Fruit fly (Drosophila melanogaster) whole organism, embryonic: Measurements from ENCODE around the gene Zasp66.

Experiments used
- Ada2b ChIP-seq: fragments of 200-800 bp; sonication (Bioruptor generic); IDR thresholded peaks from 2 replicates; pipeline ENCODE4 v1.3.6; 2022; ENCODE audit warnings: missing biosample characterization, missing genetic modification characterization
- Bdp1 ChIP-seq: fragments of 200-800 bp; sonication (Bioruptor generic); optimal IDR thresholded peaks from 3 replicates; lab custom pipeline; 2016; ENCODE audit warnings: missing biosample characterization, missing genetic modification characterization
- CG10366 ChIP-seq: fragments of 200-800 bp; sonication (Bioruptor generic); IDR thresholded peaks from 2 replicates; pipeline ENCODE4 v1.3.6; 2022; ENCODE audit warnings: missing biosample characterization, missing genetic modification characterization
- CG11085 ChIP-seq: fragments of 200-800 bp; sonication (Bioruptor generic); IDR thresholded peaks from 2 replicates; pipeline ENCODE4 v1.3.6; 2022; ENCODE audit warnings: missing biosample characterization, missing genetic modification characterization
- CG11247 ChIP-seq: fragments of 200-800 bp; sonication (Bioruptor generic); IDR thresholded peaks from 2 replicates; pipeline ENCODE4 v1.3.6; 2022; ENCODE audit warnings: missing biosample characterization, missing genetic modification characterization
- CG11456 ChIP-seq: fragments of 200-800 bp; sonication (Bioruptor generic); IDR thresholded peaks from 3 replicates; pipeline ENCODE4 v1.3.6; 2022; ENCODE audit warnings: missing biosample characterization, missing genetic modification characterization
- CG13296 ChIP-seq: fragments of 200-800 bp; sonication (Bioruptor generic); optimal IDR thresholded peaks from 3 replicates; lab custom pipeline; 2018; ENCODE audit warnings: missing biosample characterization, mild to moderate bottlenecking, missing genetic modification characterization
- CG15601 ChIP-seq: fragments of 200-800 bp; sonication (Bioruptor generic); optimal IDR thresholded peaks from 3 replicates; lab custom pipeline; 2019; ENCODE audit warnings: missing biosample characterization, mild to moderate bottlenecking, missing genetic modification characterization, moderate library complexity
- CG16779 ChIP-seq: fragments of 200-800 bp; sonication (Bioruptor generic); IDR thresholded peaks from 2 replicates; pipeline ENCODE4 v1.3.6; 2022; ENCODE audit warnings: missing biosample characterization, missing genetic modification characterization
- CG18476 ChIP-seq: fragments of 200-800 bp; sonication (Bioruptor generic); optimal IDR thresholded peaks from 2 replicates; lab custom pipeline; 2016; ENCODE audit warnings: missing biosample characterization, mild to moderate bottlenecking, missing genetic modification characterization
- CG2875 ChIP-seq: fragments of 200-800 bp; sonication (Bioruptor generic); optimal IDR thresholded peaks from 2 replicates; lab custom pipeline; 2017; ENCODE audit warnings: missing biosample characterization, mild to moderate bottlenecking, missing genetic modification characterization, missing genetic modification reagents
- CG30403 ChIP-seq: fragments of 200-800 bp; sonication (Bioruptor generic); optimal IDR thresholded peaks from 3 replicates; lab custom pipeline; 2016; ENCODE audit warnings: missing biosample characterization, missing genetic modification characterization
- CG32767 ChIP-seq: fragments of 200-800 bp; sonication (Bioruptor generic); IDR thresholded peaks from 2 replicates; pipeline ENCODE4 v1.3.6; 2022; ENCODE audit warnings: missing biosample characterization, missing genetic modification characterization
- CG3838 ChIP-seq: fragments of 200-800 bp; sonication (Bioruptor generic); optimal IDR thresholded peaks from 3 replicates; lab custom pipeline; 2016; ENCODE audit warnings: missing biosample characterization, missing genetic modification characterization
- CG4404 ChIP-seq: fragments of 200-800 bp; sonication (Bioruptor generic); IDR thresholded peaks from 2 replicates; pipeline ENCODE4 v1.3.6; 2022; ENCODE audit warnings: missing biosample characterization, missing genetic modification characterization
- CG5180 ChIP-seq: fragments of 200-800 bp; sonication (Bioruptor generic); optimal IDR thresholded peaks from 3 replicates; lab custom pipeline; 2017; ENCODE audit warnings: missing biosample characterization, missing genetic modification characterization, mild to moderate bottlenecking, moderate library complexity, missing genetic modification reagents
- CG5245 ChIP-seq: fragments of 200-800 bp; sonication (Bioruptor generic); optimal IDR thresholded peaks from 3 replicates; lab custom pipeline; 2016; ENCODE audit warnings: missing biosample characterization, missing genetic modification characterization
- CG8089 ChIP-seq: fragments of 200-800 bp; sonication (Bioruptor generic); optimal IDR thresholded peaks from 3 replicates; lab custom pipeline; 2016; ENCODE audit warnings: missing biosample characterization, missing genetic modification characterization
- CG9932 ChIP-seq: fragments of 200-800 bp; sonication (Bioruptor generic); IDR thresholded peaks from 2 replicates; pipeline ENCODE4 v1.3.6; 2022; ENCODE audit warnings: missing biosample characterization, missing genetic modification characterization
- Chrac-16 ChIP-seq: fragments of 200-800 bp; sonication (Bioruptor generic); optimal IDR thresholded peaks from 3 replicates; lab custom pipeline; 2016; ENCODE audit warnings: missing biosample characterization, missing genetic modification characterization
- Dll ChIP-seq: fragments of 200-800 bp; sonication (Bioruptor generic); IDR thresholded peaks from 4 replicates; pipeline ENCODE4 v1.3.6; 2022; ENCODE audit warnings: missing biosample characterization, missing genetic modification characterization; ENCODE audit not compliant: partially characterized antibody
- E2f1 ChIP-seq: fragments of 200-800 bp; sonication (Bioruptor generic); IDR thresholded peaks from 2 replicates; pipeline ENCODE4 v1.3.6; 2022; ENCODE audit warnings: missing biosample characterization, missing genetic modification characterization
- Gsc ChIP-seq: fragments of 200-800 bp; sonication (Bioruptor generic); IDR thresholded peaks from 2 replicates; pipeline ENCODE4 v1.3.6; 2022; ENCODE audit warnings: missing biosample characterization, missing genetic modification characterization
- Myb ChIP-seq: fragments of 200-800 bp; sonication (Bioruptor generic); optimal IDR thresholded peaks from 2 replicates; lab custom pipeline; 2016; ENCODE audit warnings: missing biosample characterization, missing genetic modification characterization
- NC2β ChIP-seq: fragments of 200-800 bp; sonication (Bioruptor generic); optimal IDR thresholded peaks from 2 replicates; lab custom pipeline; 2016; ENCODE audit warnings: missing biosample characterization, missing genetic modification characterization
- Neu2 ChIP-seq: fragments of 200-800 bp; sonication (Bioruptor generic); optimal IDR thresholded peaks from 3 replicates; lab custom pipeline; 2016; ENCODE audit warnings: missing biosample characterization, missing genetic modification characterization, borderline replicate concordance
- Oli ChIP-seq: fragments of 200-800 bp; sonication (Bioruptor generic); optimal IDR thresholded peaks from 2 replicates; lab custom pipeline; 2018; ENCODE audit warnings: missing biosample characterization, mild to moderate bottlenecking, missing genetic modification characterization, moderate library complexity
- PHDP ChIP-seq: fragments of 200-800 bp; sonication (Bioruptor generic); optimal IDR thresholded peaks from 3 replicates; lab custom pipeline; 2018; ENCODE audit warnings: missing biosample characterization, mild to moderate bottlenecking, missing genetic modification characterization, moderate library complexity
- Sry-β ChIP-seq: fragments of 200-800 bp; sonication (Bioruptor generic); optimal IDR thresholded peaks from 2 replicates; lab custom pipeline; 2018; ENCODE audit warnings: missing biosample characterization, mild to moderate bottlenecking, missing genetic modification characterization, moderate library complexity
- Sry-δ ChIP-seq: fragments of 200-800 bp; sonication (Bioruptor generic); optimal IDR thresholded peaks from 2 replicates; lab custom pipeline; 2016; ENCODE audit warnings: missing biosample characterization, missing genetic modification characterization
- ase ChIP-seq: fragments of 200-800 bp; sonication (Bioruptor generic); IDR thresholded peaks from 3 replicates; pipeline ENCODE4 v1.3.6; 2022; ENCODE audit warnings: missing biosample characterization, missing genetic modification characterization
- az2 ChIP-seq: fragments of 200-800 bp; sonication (Bioruptor generic); optimal IDR thresholded peaks from 3 replicates; lab custom pipeline; 2016; ENCODE audit warnings: missing biosample characterization, missing genetic modification characterization
- chn ChIP-seq: fragments of 200-800 bp; sonication (Bioruptor generic); optimal IDR thresholded peaks from 2 replicates; lab custom pipeline; 2016; ENCODE audit warnings: missing biosample characterization, missing genetic modification characterization
- dimm ChIP-seq: fragments of 200-800 bp; sonication (Bioruptor generic); IDR thresholded peaks from 2 replicates; pipeline ENCODE4 v1.3.6; 2022; ENCODE audit warnings: missing biosample characterization, missing genetic modification characterization
- dysf ChIP-seq: fragments of 200-800 bp; sonication (Bioruptor generic); IDR thresholded peaks from 3 replicates; pipeline ENCODE4 v1.3.6; 2022; ENCODE audit warnings: missing biosample characterization, missing genetic modification characterization
- her ChIP-seq: fragments of 200-800 bp; sonication (Bioruptor generic); optimal IDR thresholded peaks from 2 replicates; lab custom pipeline; 2016; ENCODE audit warnings: missing biosample characterization, missing genetic modification characterization
- lilli ChIP-seq: fragments of 200-800 bp; sonication (Bioruptor generic); optimal IDR thresholded peaks from 3 replicates; lab custom pipeline; 2016; ENCODE audit warnings: missing biosample characterization, missing genetic modification characterization
- lmd ChIP-seq: fragments of 200-800 bp; sonication (Bioruptor generic); IDR thresholded peaks from 2 replicates; pipeline ENCODE4 v1.3.6; 2022; ENCODE audit warnings: missing biosample characterization, missing genetic modification characterization
- mam ChIP-seq: fragments of 200-800 bp; sonication (Bioruptor generic); optimal IDR thresholded peaks from 3 replicates; lab custom pipeline; 2016; ENCODE audit warnings: missing biosample characterization, missing genetic modification characterization
- onecut ChIP-seq: fragments of 200-800 bp; sonication (Bioruptor generic); IDR thresholded peaks from 2 replicates; pipeline ENCODE4 v1.3.6; 2022; ENCODE audit warnings: missing biosample characterization, missing genetic modification characterization
- org-1 ChIP-seq: fragments of 200-800 bp; sonication (Bioruptor generic); optimal IDR thresholded peaks from 2 replicates; lab custom pipeline; 2017; ENCODE audit warnings: missing biosample characterization, missing genetic modification characterization
- phol ChIP-seq: fragments of 200-800 bp; sonication (Bioruptor generic); optimal IDR thresholded peaks from 3 replicates; lab custom pipeline; 2018; ENCODE audit warnings: missing biosample characterization, mild to moderate bottlenecking, missing genetic modification characterization, moderate library complexity
- psq ChIP-seq: fragments of 200-800 bp; sonication (Bioruptor generic); optimal IDR thresholded peaks from 2 replicates; lab custom pipeline; 2017; ENCODE audit warnings: missing biosample characterization, missing genetic modification characterization
- pzg ChIP-seq: fragments of 200-800 bp; sonication (Bioruptor generic); optimal IDR thresholded peaks from 3 replicates; lab custom pipeline; 2018; ENCODE audit warnings: missing biosample characterization, mild to moderate bottlenecking, missing genetic modification characterization, moderate library complexity
- row ChIP-seq: fragments of 200-800 bp; sonication (Bioruptor generic); IDR thresholded peaks from 3 replicates; pipeline ENCODE4 v1.3.6; 2022; ENCODE audit warnings: missing biosample characterization, missing genetic modification characterization
- sens ChIP-seq: fragments of 200-800 bp; sonication (Bioruptor generic); peaks from one replicate; lab custom pipeline; 2016; ENCODE audit warnings: missing biosample characterization, missing genetic modification characterization
- slbo ChIP-seq: fragments of 200-800 bp; sonication (Bioruptor generic); IDR thresholded peaks from 2 replicates; pipeline ENCODE4 v1.3.6; 2022; ENCODE audit warnings: missing biosample characterization, missing genetic modification characterization
- twi ChIP-seq: fragments of 200-800 bp; optimal IDR thresholded peaks from 2 replicates; lab custom pipeline; 2019; ENCODE audit warnings: missing biosample characterization, mild to moderate bottlenecking, missing genetic modification characterization, moderate library complexity
- unpg ChIP-seq: fragments of 200-800 bp; sonication (Bioruptor generic); optimal IDR thresholded peaks from 3 replicates; lab custom pipeline; 2018; ENCODE audit warnings: missing biosample characterization, mild to moderate bottlenecking, missing genetic modification characterization, moderate library complexity
- vfl ChIP-seq: fragments of 200-800 bp; sonication (Bioruptor generic); optimal IDR thresholded peaks from 2 replicates; lab custom pipeline; 2016; ENCODE audit warnings: missing biosample characterization, missing genetic modification characterization
- wdn ChIP-seq: fragments of 200-800 bp; sonication (Bioruptor generic); IDR thresholded peaks from 2 replicates; pipeline ENCODE4 v1.3.6; 2022; ENCODE audit warnings: missing biosample characterization, missing genetic modification characterization
- zen2 ChIP-seq: fragments of 200-800 bp; sonication (Bioruptor generic); IDR thresholded peaks from 3 replicates; pipeline ENCODE4 v1.3.6; 2022; ENCODE audit warnings: missing biosample characterization, missing genetic modification characterization; ENCODE audit not compliant: partially characterized antibody

The Zasp66 gene

dm6 chr3L:8628964-8629363, 4.8 kb downstream of the Zasp66 start (continued):
- no peak for TF ChIP-seq mam
- TF ChIP-seq Sry-δ (GFP tag; lab: Kevin White, UChicago) = no peak
- TF ChIP-seq vfl (GFP tag; lab: Kevin White, UChicago) = no peak
- peak; percentile 57 for TF ChIP-seq onecut
- no peak for TF ChIP-seq CG8089
- peak; percentile 88 for TF ChIP-seq sens
- peak; percentile 43 for TF ChIP-seq CG2875 (GFP tag; lab: Kevin White, UChicago)
- TF ChIP-seq row (GFP tag; lab: Robert Waterston, UW) = peak; percentile 81
- TF ChIP-seq CG30403 = peak; percentile 8
- TF ChIP-seq CG15601 (tag; lab: Kevin White, UChicago) = peak; percentile 52
- no peak for TF ChIP-seq CG5245 (GFP tag; lab: Kevin White, UChicago)
- TF ChIP-seq zen2 (GFP tag; lab: Robert Waterston, UW) = no peak
- TF ChIP-seq Chrac-16 = no peak
- TF ChIP-seq E2f1 (GFP tag; lab: Robert Waterston, UW) = peak; percentile 78
- TF ChIP-seq unpg (GFP tag; lab: Kevin White, UChicago) = peak; percentile 67
- no peak for TF ChIP-seq NC2β (GFP tag; lab: Kevin White, UChicago)
- 0 out of 2 replicates have a peak, but pooled peaks have one; percentile 44 for TF ChIP-seq CG32767 (GFP tag; lab: Robert Waterston, UW)
- TF ChIP-seq Neu2 (GFP tag; lab: Kevin White, UChicago) = no peak
- no peak for TF ChIP-seq CG18476 (GFP tag; lab: Kevin White, UChicago)
- peak; percentile 57; the same call in 1 of the 2 replicates for TF ChIP-seq CG11085
- no peak for TF ChIP-seq chn (GFP tag; lab: Kevin White, UChicago)
- TF ChIP-seq dimm = no peak; the same call in 1 of the 2 replicates
- peak; percentile 86 for TF ChIP-seq Ada2b (GFP tag; lab: Robert Waterston, UW)
- peak; percentile 75 for TF ChIP-seq CG13296 (GFP tag; lab: Kevin White, UChicago)
- peak; percentile 83 for TF ChIP-seq lmd (GFP tag; lab: Robert Waterston, UW)
- TF ChIP-seq ase (GFP tag; lab: Robert Waterston, UW) = peak; percentile 72
- peak; percentile 55 for TF ChIP-seq Oli (tag; lab: Kevin White, UChicago)
- peak; percentile 70 for TF ChIP-seq PHDP
- TF ChIP-seq her (GFP tag; lab: Kevin White, UChicago) = no peak
- no peak for TF ChIP-seq Gsc (GFP tag; lab: Robert Waterston, UW)
- no peak for TF ChIP-seq CG3838 (GFP tag; lab: Kevin White, UChicago)
- TF ChIP-seq phol = peak; percentile 82
- TF ChIP-seq CG11456 (GFP tag; lab: Robert Waterston, UW) = peak; percentile 64; the same call in 1 of the 3 replicates
- no peak for TF ChIP-seq lilli
- TF ChIP-seq Dll (GFP tag; lab: Robert Waterston, UW) = no peak
- peak; percentile 51 for TF ChIP-seq az2 (GFP tag; lab: Kevin White, UChicago)
- no peak for TF ChIP-seq CG16779
- peak; percentile 61 for TF ChIP-seq twi
- TF ChIP-seq psq = no peak
- TF ChIP-seq org-1 (GFP tag; lab: Kevin White, UChicago) = no peak
- TF ChIP-seq CG11247 = peak; percentile 57
- peak; percentile 58 for TF ChIP-seq slbo (GFP tag; lab: Robert Waterston, UW)
- no peak for TF ChIP-seq Sry-β (GFP tag; lab: Kevin White, UChicago)
- no peak for TF ChIP-seq Myb (GFP tag; lab: Kevin White, UChicago)
- TF ChIP-seq CG5180 (GFP tag; lab: Kevin White, UChicago) = peak; percentile 28
- peak; percentile 88 for TF ChIP-seq dysf (GFP tag; lab: Robert Waterston, UW)
- 0 out of 2 replicates have a peak, but pooled peaks have one; percentile 24 for TF ChIP-seq wdn (GFP tag; lab: Robert Waterston, UW)
- peak; percentile 50; the same call in 1 of the 2 replicates for TF ChIP-seq CG4404
- peak; percentile 46 for TF ChIP-seq CG9932 (GFP tag; lab: Robert Waterston, UW)
- no peak for TF ChIP-seq pzg
- peak; percentile 41 for TF ChIP-seq CG10366 (GFP tag; lab: Robert Waterston, UW)
- no peak for TF ChIP-seq Bdp1
